Fruit fly (Drosophila melanogaster): ENCODE data around the gene eag.

The eag gene

dm6 chrX:14947399-14947798 is 7.9 kb upstream of the eag start (continued):
- peak; percentile 58 for TF ChIP-seq onecut (GFP tag; IDR thresholded peaks at IDR 0.05)
- no peak for TF ChIP-seq Gsc (GFP tag; IDR thresholded peaks at IDR 0.05)
- TF ChIP-seq dan (GFP tag; IDR thresholded peaks at IDR 0.05), result no peak
- peak; percentile 43 for TF ChIP-seq CG15696 (tag; optimal IDR thresholded peaks at IDR 0.05)
- TF ChIP-seq Mrtf (GFP tag; IDR thresholded peaks at IDR 0.05), result peak; percentile 28; the same call in 1 of the 3 replicates
- peak; percentile 62 for TF ChIP-seq dmrt99B (tag; optimal IDR thresholded peaks at IDR 0.05)
- peak; percentile 75 for TF ChIP-seq schlank (tag; optimal IDR thresholded peaks at IDR 0.05)
- TF ChIP-seq BtbVII (GFP tag; optimal IDR thresholded peaks at IDR 0.05), result peak; percentile 81
- TF ChIP-seq Side (GFP tag; optimal IDR thresholded peaks at IDR 0.05), result peak; percentile 0
- no peak for TF ChIP-seq Mes4 (GFP tag; optimal IDR thresholded peaks at IDR 0.05)
- TF ChIP-seq CG16863 (GFP tag; optimal IDR thresholded peaks at IDR 0.05), result no peak
- peak; percentile 53; the same call in 2 of the 3 replicates for TF ChIP-seq ci (GFP tag; IDR thresholded peaks at IDR 0.05)
- TF ChIP-seq stwl (tag; optimal IDR thresholded peaks at IDR 0.05), result peak; percentile 17
- TF ChIP-seq gem (tag; optimal IDR thresholded peaks at IDR 0.05), result peak; percentile 18
- TF ChIP-seq CG12769 (tag; optimal IDR thresholded peaks at IDR 0.05), result peak; percentile 53
- peak; percentile 7 for TF ChIP-seq tio (GFP tag; optimal IDR thresholded peaks at IDR 0.05)
- TF ChIP-seq CG6254 (GFP tag; optimal IDR thresholded peaks at IDR 0.05), result peak; percentile 76
- peak; percentile 80 for TF ChIP-seq sug (tag; optimal IDR thresholded peaks at IDR 0.05)
- TF ChIP-seq Stat92E (GFP tag; optimal IDR thresholded peaks at IDR 0.05), result no peak
- peak; percentile 13 for TF ChIP-seq PHDP (tag; optimal IDR thresholded peaks at IDR 0.05)
- TF ChIP-seq Nf-YA (GFP tag; IDR thresholded peaks at IDR 0.05), result 0 out of 2 replicates have a peak, but pooled peaks have one; percentile 29
- TF ChIP-seq maf-S (GFP tag; optimal IDR thresholded peaks at IDR 0.05), result no peak
- peak; percentile 25 for TF ChIP-seq CG13424 (tag; optimal IDR thresholded peaks at IDR 0.05)
- TF ChIP-seq emc (GFP tag; optimal IDR thresholded peaks at IDR 0.05), result no peak
- TF ChIP-seq CG4730 (GFP tag; IDR thresholded peaks at IDR 0.05), result no peak
- 0 out of 2 replicates have a peak, but pooled peaks have one; percentile 23 for TF ChIP-seq CG6689 (GFP tag; IDR thresholded peaks at IDR 0.05)
- peak; percentile 58; the same call in 1 of the 2 replicates for TF ChIP-seq NFAT (GFP tag; IDR thresholded peaks at IDR 0.05)
- TF ChIP-seq CG31441 (GFP tag; IDR thresholded peaks at IDR 0.05), result 0 out of 2 replicates have a peak, but pooled peaks have one; percentile 19
- peak; percentile 66 for TF ChIP-seq CG6813 (GFP tag; optimal IDR thresholded peaks at IDR 0.05)
- peak; percentile 47 for TF ChIP-seq Jarid2 (GFP tag; optimal IDR thresholded peaks at IDR 0.05)
- peak; percentile 71 for TF ChIP-seq CG15269 (tag; optimal IDR thresholded peaks at IDR 0.05)
- TF ChIP-seq CG13296 (GFP tag; optimal IDR thresholded peaks at IDR 0.05), result peak; percentile 87
- TF ChIP-seq Hey (tag; optimal IDR thresholded peaks at IDR 0.05), result no peak
- TF ChIP-seq CG12744 (GFP tag; optimal IDR thresholded peaks at IDR 0.05), result no peak
- TF ChIP-seq CG15073 (GFP tag; optimal IDR thresholded peaks at IDR 0.05), result no peak
- peak; percentile 14 for TF ChIP-seq CG11504 (tag; optimal IDR thresholded peaks at IDR 0.05)
- TF ChIP-seq chm (GFP tag; IDR thresholded peaks at IDR 0.05), result peak; percentile 73
- TF ChIP-seq CG13775 (GFP tag; optimal IDR thresholded peaks at IDR 0.05), result peak; percentile 24
- TF ChIP-seq Drgx (GFP tag; IDR thresholded peaks at IDR 0.05), result peak; percentile 94
- TF ChIP-seq CG17186 (GFP tag; optimal IDR thresholded peaks at IDR 0.05), result no peak
- 0 out of 2 replicates have a peak, but pooled peaks have one; percentile 50 for TF ChIP-seq sim (GFP tag; IDR thresholded peaks at IDR 0.05)
- TF ChIP-seq Xrp1 (GFP tag; IDR thresholded peaks at IDR 0.05), result peak; percentile 41; the same call in 1 of the 2 replicates
- TF ChIP-seq vnd (GFP tag; IDR thresholded peaks at IDR 0.05; ENCODE audit: partially characterized antibody), result no peak
- peak; percentile 60 for TF ChIP-seq Rfx (GFP tag; IDR thresholded peaks at IDR 0.05)
- peak; percentile 66 for TF ChIP-seq CG1832 (GFP tag; optimal IDR thresholded peaks at IDR 0.05)
- TF ChIP-seq bsh (GFP tag; optimal IDR thresholded peaks at IDR 0.05), result peak in 1 of 2 experiments; percentile 98
- TF ChIP-seq CG14014 (GFP tag; IDR thresholded peaks at IDR 0.05), result peak; percentile 65; the same call in 1 of the 2 replicates
- TF ChIP-seq Nf-YC (tag; optimal IDR thresholded peaks at IDR 0.05), result peak; percentile 50
- no peak for TF ChIP-seq Ssrp (tag; optimal IDR thresholded peaks at IDR 0.05)
